Worm (Caenorhabditis elegans) whole organism, L1 larva: ENCODE measurements around the gene alh-6.

Experiments used
- C34B4.2 ChIP-seq: sonication (generic microtip); optimal IDR thresholded peaks from 2 replicates; lab custom pipeline; 2017; ENCODE audit warnings: mild to moderate bottlenecking, missing genetic modification characterization, missing compliant biosample characterization
- alr-1 ChIP-seq: fragments of 200-800 bp; sonication (Bioruptor generic); optimal IDR thresholded peaks from 2 replicates; lab custom pipeline; 2018; ENCODE audit warnings: borderline replicate concordance, mild to moderate bottlenecking, missing genetic modification characterization, missing compliant biosample characterization
- ceh-82 ChIP-seq, 3 experiments: fragments of 150-350 bp in 1 of 3; sonication (generic microtip) in 2 of 3; optimal IDR thresholded peaks; 2 replicates each; lab custom pipeline; 2014 to 2017; ENCODE audit warnings: missing biosample characterization in 3 of 3, missing genetic modification characterization in 3 of 3
- dpl-1 ChIP-seq, 3 experiments: fragments of 150-350 bp in 2 of 3; sonication (generic microtip) in 1 of 3; optimal IDR thresholded peaks; 2 replicates each; lab custom pipeline; 2014 to 2017; ENCODE audit warnings: missing biosample characterization in 3 of 3, missing genetic modification characterization in 3 of 3, missing genetic modification reagents in 3 of 3
- fos-1 ChIP-seq: fragments of 150-350 bp; optimal IDR thresholded peaks from 2 replicates; lab custom pipeline; 2014; ENCODE audit warnings: missing biosample characterization, missing genetic modification characterization
- hlh-17 ChIP-seq: fragments of 200-800 bp; sonication (Bioruptor generic); optimal IDR thresholded peaks from 2 replicates; lab custom pipeline; 2018; ENCODE audit warnings: missing genetic modification characterization, mild to moderate bottlenecking, missing compliant biosample characterization, moderate library complexity, borderline replicate concordance
- lin-14 ChIP-seq: fragments of 200-800 bp; sonication (Bioruptor generic); optimal IDR thresholded peaks from 2 replicates; lab custom pipeline; 2018; ENCODE audit warnings: mild to moderate bottlenecking, missing genetic modification characterization, moderate library complexity, missing compliant biosample characterization
- mep-1 ChIP-seq: fragments of 150-350 bp; optimal IDR thresholded peaks from 2 replicates; lab custom pipeline; 2014; ENCODE audit warnings: missing biosample characterization, missing genetic modification characterization
- nhr-237 ChIP-seq: fragments of 150-350 bp; optimal IDR thresholded peaks from 2 replicates; lab custom pipeline; 2014; ENCODE audit warnings: missing biosample characterization, missing genetic modification characterization
- nhr-85 ChIP-seq: sonication (generic microtip); peaks from one replicate; lab custom pipeline; 2016; ENCODE audit warnings: missing genetic modification characterization, inconsistent platforms, missing compliant biosample characterization
- nhr-90 ChIP-seq: sonication (generic microtip); optimal IDR thresholded peaks from 2 replicates; lab custom pipeline; 2016; ENCODE audit warnings: mild to moderate bottlenecking, missing genetic modification characterization, missing compliant biosample characterization; ENCODE audit not compliant: poor library complexity
- pqm-1 ChIP-seq: sonication (generic microtip); optimal IDR thresholded peaks from 3 replicates; lab custom pipeline; 2017; ENCODE audit warnings: missing biosample characterization, missing genetic modification characterization

- TF ChIP-seq nhr-237 (tag; lab: Kevin White, UChicago): no peak
- no peak for TF ChIP-seq nhr-90
- TF ChIP-seq lin-14: no peak
- TF ChIP-seq fos-1 (tag; lab: Kevin White, UChicago): no peak
- no peak for TF ChIP-seq nhr-85 (tag; lab: Kevin White, UChicago)
- no peak for TF ChIP-seq hlh-17
- no peak for TF ChIP-seq C34B4.2 (tag; lab: Kevin White, UChicago)
- TF ChIP-seq dpl-1 (GFP tag; optimal IDR thresholded peaks at IDR 0.05; lab: Kevin White, UChicago): no peak
- no peak for TF ChIP-seq pqm-1 (tag; lab: Kevin White, UChicago)
- no peak for TF ChIP-seq ceh-82 (tag; optimal IDR thresholded peaks at IDR 0.05; lab: Kevin White, UChicago)
- TF ChIP-seq alr-1 (tag; lab: Kevin White, UChicago): no peak
- TF ChIP-seq mep-1: no peak
These were observed 34.5 kb downstream of the alh-6 start, which contains the start of gene Y57G7A.5 for ce11 chrII:1275439-1275838.
